Fruit fly (Drosophila melanogaster): Measurements from ENCODE around the gene AstCC.

The AstCC gene

DNA sequence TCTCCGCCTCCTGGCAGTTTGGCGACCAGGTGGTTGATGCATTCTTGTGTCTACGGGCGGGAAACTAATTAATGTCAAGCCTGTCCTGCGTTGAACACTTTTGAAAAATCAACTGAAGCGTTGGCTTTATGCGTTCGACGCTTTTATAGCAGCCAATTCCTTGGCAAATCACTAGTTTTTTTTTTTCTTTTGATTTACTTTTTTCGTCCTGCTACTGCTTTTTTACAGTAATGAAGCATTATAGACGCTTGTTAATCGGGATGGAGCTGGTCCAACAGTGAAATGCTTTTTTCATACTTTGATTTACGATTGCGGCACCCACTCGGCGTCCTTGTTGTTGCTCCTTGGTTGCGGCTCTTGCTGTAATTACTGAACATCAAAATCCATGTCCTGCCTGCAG lies at the start of gene AstCC:
AstCC (minus strand) TSS at position 101 of the 400 bp plus-strand sequence.
- TF ChIP-seq Sin3A (optimal IDR thresholded peaks at IDR 0.05) (no peak), Myc (optimal IDR thresholded peaks at IDR 0.05) (no peak), h (optimal IDR thresholded peaks at IDR 0.05) (no peak), insv (optimal IDR thresholded peaks at IDR 0.05) (no peak), ttk (optimal IDR thresholded peaks at IDR 0.05) (no peak), psq (optimal IDR thresholded peaks at IDR 0.05) (no peak)

DNA sequence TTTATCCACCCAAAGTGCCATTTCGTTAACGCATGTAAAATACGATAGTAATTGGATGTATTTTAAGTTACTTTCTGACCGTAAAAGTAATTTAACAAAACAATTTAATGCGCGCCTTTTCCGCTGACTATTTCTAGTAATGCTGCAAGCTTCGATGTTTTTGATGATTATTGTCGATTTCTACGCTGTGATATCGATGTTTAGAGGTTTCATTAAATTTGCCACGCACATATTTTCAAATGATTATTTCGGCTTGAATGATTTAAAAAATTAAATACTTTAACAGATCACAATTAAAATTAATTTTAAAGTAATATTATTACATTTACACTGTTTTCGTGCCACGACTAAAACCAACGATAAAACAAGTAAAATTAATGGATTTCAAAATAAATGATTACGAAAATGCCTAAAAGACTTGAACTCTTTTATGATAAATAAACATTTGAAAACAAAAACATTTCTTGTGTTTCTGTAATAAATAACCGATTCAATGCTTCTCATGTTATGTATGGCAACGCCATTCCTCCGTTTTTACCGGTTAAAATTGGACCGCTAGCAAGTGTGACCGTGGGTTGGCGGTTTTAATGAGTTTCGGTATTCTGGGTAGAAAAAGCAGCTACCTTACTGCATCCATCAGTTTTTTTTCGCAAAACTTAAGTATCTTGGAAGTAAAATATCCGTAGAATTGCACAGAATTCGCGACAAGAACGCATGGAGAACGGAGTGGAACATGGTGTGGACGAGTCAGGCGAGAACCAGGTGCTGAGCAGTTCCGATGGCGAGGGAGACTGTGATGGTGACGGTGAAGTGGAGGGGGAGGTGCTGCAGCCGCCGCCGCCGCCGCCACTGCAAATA lies 45.4 kb upstream of the AstCC start, which contains the start of the genes RfC38 and CG4751:
RfC38 (minus strand) TSS at position 495 of the 858 bp plus-strand sequence.
CG4751 (plus strand) TSS at position 587 of the 858 bp plus-strand sequence.
- no peak for TF ChIP-seq psq (optimal IDR thresholded peaks at IDR 0.05)
- TF ChIP-seq Sin3A (optimal IDR thresholded peaks at IDR 0.05): no peak
- no peak for TF ChIP-seq ttk (optimal IDR thresholded peaks at IDR 0.05)
- TF ChIP-seq Myc (optimal IDR thresholded peaks at IDR 0.05): no peak
- no peak for TF ChIP-seq insv (optimal IDR thresholded peaks at IDR 0.05)
- TF ChIP-seq h (optimal IDR thresholded peaks at IDR 0.05): no peak

DNA sequence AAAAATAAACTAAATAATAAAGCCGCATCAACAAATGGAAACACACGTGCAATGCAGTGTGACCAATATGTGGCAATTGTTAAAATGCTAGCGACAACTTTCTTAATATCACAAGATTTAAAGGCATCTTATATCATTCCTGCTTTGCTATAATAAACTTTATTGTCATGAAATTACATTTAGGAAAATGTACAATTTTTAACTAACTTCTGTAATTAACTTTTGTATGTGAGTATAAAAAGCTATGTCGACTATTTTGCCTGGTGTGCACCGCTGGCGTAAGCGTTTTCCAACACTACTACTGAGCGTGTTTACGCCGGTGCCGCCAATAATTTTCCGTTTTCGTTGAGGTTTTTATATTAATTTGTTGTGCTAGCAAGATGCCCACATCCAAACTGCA lies 38.5 kb upstream of the AstCC start, which contains the start of the genes Csl4 and Nup160:
Csl4 (minus strand) TSS at position 69 of the 400 bp plus-strand sequence.
Nup160 (plus strand) TSS at position 279 of the 400 bp plus-strand sequence.
- no peak for TF ChIP-seq psq (optimal IDR thresholded peaks at IDR 0.05)
- no peak for TF ChIP-seq h (optimal IDR thresholded peaks at IDR 0.05)

DNA sequence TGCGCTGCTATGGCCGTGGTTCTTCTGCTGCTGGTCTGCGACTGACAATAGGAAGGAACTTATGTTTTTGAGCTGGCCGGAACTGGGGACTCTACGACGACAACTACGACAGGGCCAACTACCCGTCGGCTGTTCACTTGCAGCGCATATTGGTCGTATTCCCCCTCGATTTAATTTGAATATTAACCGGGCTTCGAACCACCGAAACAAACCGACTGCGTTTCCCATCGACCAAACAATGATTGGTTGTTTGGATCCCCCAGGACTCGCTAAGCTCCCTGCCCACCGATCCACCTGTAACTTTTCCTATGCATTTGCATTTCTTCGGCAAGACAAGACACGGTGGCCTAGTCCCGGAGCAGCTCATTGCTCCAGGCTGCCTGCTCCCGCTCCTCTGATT lies 36.6 kb upstream of the AstCC start, which contains the start of gene Dnaaf4:
Dnaaf4 (minus strand) TSS at position 101 of the 400 bp plus-strand sequence.
- TF ChIP-seq Myc (optimal IDR thresholded peaks at IDR 0.05) (no peak), h (optimal IDR thresholded peaks at IDR 0.05) (no peak), insv (optimal IDR thresholded peaks at IDR 0.05) (no peak)

dm6 chr2L:11119966-11120517 lies 35.0 kb upstream of the AstCC start, which contains the start of gene CG6230:
Gene CG6230 (minus strand): TSS chr2L:11120319.
- no peak for TF ChIP-seq Sin3A (optimal IDR thresholded peaks at IDR 0.05)

- TF ChIP-seq h (optimal IDR thresholded peaks at IDR 0.05) (no peak), Sin3A (optimal IDR thresholded peaks at IDR 0.05) (no peak), psq (optimal IDR thresholded peaks at IDR 0.05) (no peak), Myc (optimal IDR thresholded peaks at IDR 0.05) (no peak), ttk (optimal IDR thresholded peaks at IDR 0.05) (no peak), insv (optimal IDR thresholded peaks at IDR 0.05) (no peak)
Measured at dm6 chr2L:11113714-11114113, 28.7 kb upstream of the AstCC start, which contains the start of gene Gr32a. Gene Gr32a (plus strand): TSS chr2L:11114014.

DNA sequence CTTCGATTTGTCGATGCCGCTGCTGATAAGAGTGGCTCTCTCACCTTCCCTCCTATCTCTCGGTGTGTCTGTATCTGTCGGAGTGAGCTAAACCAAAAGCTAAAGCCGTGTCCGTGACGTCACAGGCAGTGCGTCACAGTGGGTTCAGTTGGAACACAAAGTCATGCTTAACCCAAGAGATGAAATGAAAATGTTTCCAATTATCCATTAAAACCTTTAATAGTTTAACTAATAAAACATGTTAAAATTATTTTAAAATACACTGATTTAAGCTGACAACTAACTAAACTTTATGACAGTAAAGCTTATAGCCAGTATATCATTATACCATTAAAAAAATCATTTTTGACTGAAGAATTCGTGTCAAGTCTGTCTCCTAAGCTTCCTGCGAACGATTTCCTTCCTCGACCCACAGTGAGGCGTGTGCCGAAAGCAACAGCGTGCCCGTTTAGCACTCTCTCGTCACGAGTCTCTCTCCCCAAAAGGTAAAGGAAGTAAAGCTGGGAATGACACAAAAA lies 28.0 kb upstream of the AstCC start, which contains the start of gene Idua:
Idua (minus strand) TSS at position 51 of the 518 bp plus-strand sequence.
- TF ChIP-seq ttk (optimal IDR thresholded peaks at IDR 0.05) (no peak), Myc (optimal IDR thresholded peaks at IDR 0.05) (no peak), h (optimal IDR thresholded peaks at IDR 0.05) (no peak), psq (optimal IDR thresholded peaks at IDR 0.05) (no peak), Sin3A (optimal IDR thresholded peaks at IDR 0.05) (no peak)

dm6 chr2L:11106562-11106962 lies 21.5 kb upstream of the AstCC start, which contains the start of gene Reps:
Gene Reps (minus strand): TSS chr2L:11106645.
- TF ChIP-seq Sin3A (optimal IDR thresholded peaks at IDR 0.05) (no peak), Myc (optimal IDR thresholded peaks at IDR 0.05) (no peak), h (optimal IDR thresholded peaks at IDR 0.05) (peak; percentile 34), ttk (optimal IDR thresholded peaks at IDR 0.05) (no peak)

- TF ChIP-seq Sin3A (optimal IDR thresholded peaks at IDR 0.05): no peak
- TF ChIP-seq psq (optimal IDR thresholded peaks at IDR 0.05): no peak
- no peak for TF ChIP-seq ttk (optimal IDR thresholded peaks at IDR 0.05)
- no peak for TF ChIP-seq h (optimal IDR thresholded peaks at IDR 0.05)
- no peak for TF ChIP-seq Myc (optimal IDR thresholded peaks at IDR 0.05)
- no peak for TF ChIP-seq insv (optimal IDR thresholded peaks at IDR 0.05)
Measured at dm6 chr2L:11105320-11105719, 20.3 kb upstream of the AstCC start.

dm6 chr2L:11100516-11101061 lies 15.6 kb upstream of the AstCC start, which contains the start of gene Ge-1:
Gene Ge-1 (minus strand): TSS chr2L:11100888.
- TF ChIP-seq h (optimal IDR thresholded peaks at IDR 0.05) (no peak), Myc (optimal IDR thresholded peaks at IDR 0.05) (no peak), Sin3A (optimal IDR thresholded peaks at IDR 0.05) (no peak), psq (optimal IDR thresholded peaks at IDR 0.05) (no peak), insv (optimal IDR thresholded peaks at IDR 0.05) (no peak), ttk (optimal IDR thresholded peaks at IDR 0.05) (no peak)

- TF ChIP-seq Myc (optimal IDR thresholded peaks at IDR 0.05) (no peak), insv (optimal IDR thresholded peaks at IDR 0.05) (no peak), psq (optimal IDR thresholded peaks at IDR 0.05) (no peak), ttk (optimal IDR thresholded peaks at IDR 0.05) (no peak), h (optimal IDR thresholded peaks at IDR 0.05) (no peak), Sin3A (optimal IDR thresholded peaks at IDR 0.05) (no peak)
Measured at dm6 chr2L:11091111-11091510, 6.1 kb upstream of the AstCC start, which contains the start of gene Wdr59. Gene Wdr59 (plus strand): TSS chr2L:11091444.

dm6 chr2L:11086357-11086924 lies 1.4 kb upstream of the AstCC start, which contains the start of gene CG16854:
Gene CG16854 (plus strand): TSS chr2L:11086721.
- TF ChIP-seq ttk (optimal IDR thresholded peaks at IDR 0.05) (no peak), Sin3A (optimal IDR thresholded peaks at IDR 0.05) (no peak), Myc (optimal IDR thresholded peaks at IDR 0.05) (no peak), psq (optimal IDR thresholded peaks at IDR 0.05) (no peak), insv (optimal IDR thresholded peaks at IDR 0.05) (no peak), h (optimal IDR thresholded peaks at IDR 0.05) (no peak)
